Worm (Caenorhabditis elegans) whole organism, early embryonic: ENCODE measurements around the gene T20D3.5.

Experiments
- aly-1 ChIP-seq: sonication (generic microtip); optimal IDR thresholded peaks from 2 replicates; lab custom pipeline; 2016; ENCODE audit warnings: missing genetic modification characterization, missing compliant biosample characterization
- ama-1 ChIP-seq: fragments of 150-350 bp; optimal IDR thresholded peaks from 2 replicates; lab custom pipeline; 2014
- ceh-13 ChIP-seq: fragments of 200-800 bp; sonication (Bioruptor generic); optimal IDR thresholded peaks from 2 replicates; lab custom pipeline; 2018; ENCODE audit warnings: mild to moderate bottlenecking, missing genetic modification characterization, missing compliant biosample characterization
- ets-7 ChIP-seq: sonication (generic microtip); optimal IDR thresholded peaks from 2 replicates; lab custom pipeline; 2016; ENCODE audit warnings: missing genotype, missing genetic modification characterization, missing compliant biosample characterization
- flt-1 ChIP-seq: fragments of 200-800 bp; sonication (Bioruptor generic); IDR thresholded peaks from 2 replicates; pipeline ENCODE4 v1.3.6; 2022; ENCODE audit warnings: missing genetic modification characterization, missing compliant biosample characterization
- hmbx-1 ChIP-seq: sonication (generic microtip); optimal IDR thresholded peaks from 2 replicates; lab custom pipeline; 2016; ENCODE audit warnings: mild to moderate bottlenecking, missing genetic modification characterization, missing compliant biosample characterization
- hmg-4 ChIP-seq: fragments of 200-800 bp; sonication (Bioruptor generic); optimal IDR thresholded peaks from 2 replicates; lab custom pipeline; 2018; ENCODE audit warnings: mild to moderate bottlenecking, missing genetic modification characterization, missing compliant biosample characterization
- hnd-1 ChIP-seq: sonication (generic microtip); optimal IDR thresholded peaks from 2 replicates; lab custom pipeline; 2016; ENCODE audit warnings: missing genetic modification characterization, missing compliant biosample characterization
- pes-1 ChIP-seq: fragments of 200-800 bp; sonication (Bioruptor generic); IDR thresholded peaks from 2 replicates; pipeline ENCODE4 v1.3.6; 2022; ENCODE audit warnings: missing genetic modification reagents, missing genetic modification characterization, missing compliant biosample characterization
- tbx-37 ChIP-seq: fragments of 200-800 bp; sonication (Bioruptor generic); conservative IDR thresholded peaks from 2 replicates; pipeline ENCODE4 v1.3.6; 2022; ENCODE audit warnings: missing genetic modification reagents, missing genetic modification characterization, missing compliant biosample characterization
- tra-4 ChIP-seq: sonication (generic microtip); optimal IDR thresholded peaks from 2 replicates; lab custom pipeline; 2017; ENCODE audit warnings: missing genetic modification characterization, missing compliant biosample characterization

- no peak for TF ChIP-seq ets-7 (tag; lab: Kevin White, UChicago)
- no peak for TF ChIP-seq ceh-13 (GFP tag; lab: Kevin White, UChicago)
- TF ChIP-seq tbx-37 (GFP tag; lab: Robert Waterston, UW): no peak
- TF ChIP-seq hmbx-1: no peak
- no peak for TF ChIP-seq ama-1 (lab: Kevin White, UChicago)
- TF ChIP-seq pes-1 (GFP tag; lab: Robert Waterston, UW): no peak
- TF ChIP-seq hmg-4: no peak
- no peak for TF ChIP-seq aly-1 (tag; lab: Kevin White, UChicago)
- no peak for TF ChIP-seq tra-4 (tag; lab: Kevin White, UChicago)
- TF ChIP-seq hnd-1 (tag; lab: Kevin White, UChicago): no peak
- TF ChIP-seq flt-1 (GFP tag; lab: Robert Waterston, UW): no peak
Observed at ce11 chrIV:9335552-9336251, 1.1 kb upstream of the T20D3.5 start, which contains the start of the genes coa-4 and T20D3.14.
